In the genomic region with DNA sequence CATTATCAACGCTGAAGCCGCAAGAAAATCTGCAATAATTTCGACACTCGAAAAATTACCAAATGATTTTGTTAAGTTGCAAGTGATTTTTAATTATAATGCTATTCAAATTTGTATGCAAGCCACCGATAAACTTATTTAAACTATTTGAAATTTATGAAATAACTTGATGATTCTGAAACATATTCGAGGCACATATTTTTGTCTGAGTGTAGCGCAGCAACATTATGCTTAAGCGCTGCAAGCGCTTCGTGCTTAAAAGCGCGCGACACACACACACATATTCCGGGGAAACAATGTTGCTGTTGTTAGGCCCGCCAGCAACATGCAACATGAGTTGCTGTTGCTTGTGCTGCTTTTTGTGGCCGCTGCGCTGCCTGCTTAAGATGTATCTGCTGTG, we compare ENCODE assay signal across 3 fruit fly cellular contexts.
TF ChIP-seq lines count a peak whose summit lies in the region.

No protein-coding gene starts in this region.

TF ChIP-seq in whole organism, embryonic, 481 proteins besides CTCF, POLR2A, EP300 and RAD21 (continued from another document):
- TF ChIP-seq sisA (GFP tag; IDR thresholded peaks at IDR 0.05; lab: Robert Waterston, UW), result no peak
- TF ChIP-seq HHEX (GFP tag; optimal IDR thresholded peaks at IDR 0.05; lab: Kevin White, UChicago), result no peak
- no peak for TF ChIP-seq corto (GFP tag; optimal IDR thresholded peaks at IDR 0.05; lab: Kevin White, UChicago)
- peak; percentile 19 for TF ChIP-seq CG1603 (tag; optimal IDR thresholded peaks at IDR 0.05; lab: Kevin White, UChicago)
- TF ChIP-seq sens (GFP tag; lab: Kevin White, UChicago), result peak; percentile 66
- no peak for TF ChIP-seq CG34422 (GFP tag; IDR thresholded peaks at IDR 0.05; lab: Robert Waterston, UW)

TF ChIP-seq in whole organism, prepupa, 60 proteins besides CTCF, POLR2A, EP300 and RAD21 (continued from another document):
- TF ChIP-seq CG31627 (GFP tag; optimal IDR thresholded peaks at IDR 0.05; lab: Kevin White, UChicago) (peak; percentile 18), CG15336 (GFP tag; IDR thresholded peaks at IDR 0.05; lab: Robert Waterston, UW) (peak; percentile 61), CG1621 (tag; optimal IDR thresholded peaks at IDR 0.05; lab: Kevin White, UChicago) (peak; percentile 26), cyc (GFP tag; optimal IDR thresholded peaks at IDR 0.05; lab: Kevin White, UChicago) (peak; percentile 33), spab (GFP tag; optimal IDR thresholded peaks at IDR 0.05; lab: Kevin White, UChicago) (peak; percentile 39), Met (GFP tag; optimal IDR thresholded peaks at IDR 0.05; lab: Kevin White, UChicago) (peak; percentile 62), Hr4 (GFP tag; optimal IDR thresholded peaks at IDR 0.05; lab: Kevin White, UChicago) (peak; percentile 53), Gug (GFP tag; IDR thresholded peaks at IDR 0.05; lab: Robert Waterston, UW) (no peak), CG10669 (GFP tag; optimal IDR thresholded peaks at IDR 0.05; lab: Kevin White, UChicago) (peak; percentile 58), ss (GFP tag; optimal IDR thresholded peaks at IDR 0.05; lab: Kevin White, UChicago) (peak; percentile 4 to 25), CG6163 (GFP tag; IDR thresholded peaks at IDR 0.05; lab: Robert Waterston, UW) (peak; percentile 75; the same call in 2 of the 3 replicates), Sox102F (GFP tag; optimal IDR thresholded peaks at IDR 0.05; lab: Kevin White, UChicago) (peak; percentile 44), fd59A (GFP tag; optimal IDR thresholded peaks at IDR 0.05; lab: Kevin White, UChicago) (peak; percentile 24), Eip78C (GFP tag; lab: Kevin White, UChicago) (peak; percentile 90), Blimp-1 (GFP tag; optimal IDR thresholded peaks at IDR 0.05; lab: Kevin White, UChicago) (no peak), CG16779 (tag; optimal IDR thresholded peaks at IDR 0.05; lab: Kevin White, UChicago) (no peak), eg (GFP tag; IDR thresholded peaks at IDR 0.05; lab: Robert Waterston, UW) (peak; percentile 67), fkh (GFP tag; optimal IDR thresholded peaks at IDR 0.05; lab: Kevin White, UChicago) (no peak), CG34406 (GFP tag; optimal IDR thresholded peaks at IDR 0.05; lab: Kevin White, UChicago) (peak; percentile 14), topi (GFP tag; optimal IDR thresholded peaks at IDR 0.05; lab: Kevin White, UChicago) (peak; percentile 57), CG6854 (GFP tag; optimal IDR thresholded peaks at IDR 0.05; lab: Kevin White, UChicago) (no peak), Sox15 (GFP tag; optimal IDR thresholded peaks at IDR 0.05; lab: Kevin White, UChicago) (no peak), OdsH (GFP tag; optimal IDR thresholded peaks at IDR 0.05; lab: Kevin White, UChicago) (peak; percentile 44), CG6792 (GFP tag; optimal IDR thresholded peaks at IDR 0.05; lab: Kevin White, UChicago) (no peak), dsx (GFP tag; optimal IDR thresholded peaks at IDR 0.05; lab: Kevin White, UChicago; ENCODE audit: poor library complexity, severe bottlenecking) (peak; percentile 95), CG9139 (GFP tag; optimal IDR thresholded peaks at IDR 0.05; lab: Kevin White, UChicago) (no peak), CG8632 (GFP tag; optimal IDR thresholded peaks at IDR 0.05; lab: Kevin White, UChicago) (peak; percentile 5), achi (GFP tag; optimal IDR thresholded peaks at IDR 0.05; lab: Kevin White, UChicago) (peak; percentile 55), CG8119 (GFP tag; IDR thresholded peaks at IDR 0.05; lab: Robert Waterston, UW) (peak; percentile 44; the same call in 2 of the 3 replicates), Ets21C (GFP tag; optimal IDR thresholded peaks at IDR 0.05; lab: Kevin White, UChicago) (no peak), CG7368 (GFP tag; optimal IDR thresholded peaks at IDR 0.05; lab: Kevin White, UChicago) (peak; percentile 4), CG3032 (tag; optimal IDR thresholded peaks at IDR 0.05; lab: Kevin White, UChicago) (peak; percentile 54), CG11294 (GFP tag; IDR thresholded peaks at IDR 0.05; lab: Robert Waterston, UW) (no peak), Hr39 (GFP tag; optimal IDR thresholded peaks at IDR 0.05; lab: Kevin White, UChicago) (peak; percentile 33), dac (GFP tag; optimal IDR thresholded peaks at IDR 0.05; lab: Kevin White, UChicago) (peak; percentile 32), svp (GFP tag; lab: Kevin White, UChicago) (peak; percentile 81), CG32006 (GFP tag; optimal IDR thresholded peaks at IDR 0.05; lab: Kevin White, UChicago) (peak; percentile 69), fd85E (GFP tag; optimal IDR thresholded peaks at IDR 0.05; lab: Kevin White, UChicago) (no peak)

TF ChIP-seq in whole organism, wandering third instar larva, 38 proteins besides CTCF, POLR2A, EP300 and RAD21 (continued from another document):
- TF ChIP-seq dmrt93B (GFP tag; optimal IDR thresholded peaks at IDR 0.05; lab: Kevin White, UChicago) (peak; percentile 7), Myc (optimal IDR thresholded peaks at IDR 0.05; lab: Kevin White, UChicago) (no peak), CG32264 (GFP tag; optimal IDR thresholded peaks at IDR 0.05; lab: Kevin White, UChicago) (no peak), woc (GFP tag; optimal IDR thresholded peaks at IDR 0.05; lab: Kevin White, UChicago) (peak; percentile 10), Hnf4 (GFP tag; optimal IDR thresholded peaks at IDR 0.05; lab: Kevin White, UChicago) (no peak), foxo (GFP tag; optimal IDR thresholded peaks at IDR 0.05; lab: Kevin White, UChicago) (peak in 1 of 2 experiments; percentile 31), sv (GFP tag; optimal IDR thresholded peaks at IDR 0.05; lab: Kevin White, UChicago) (no peak), CrebA (GFP tag; optimal IDR thresholded peaks at IDR 0.05; lab: Kevin White, UChicago; ENCODE audit: borderline replicate concordance) (no peak), Vsx2 (GFP tag; optimal IDR thresholded peaks at IDR 0.05; lab: Kevin White, UChicago; ENCODE audit: partially characterized antibody) (no peak)
